Worm (Caenorhabditis elegans) whole organism, L2 larva: Measurements from ENCODE around the gene srw-29.

Experiments
- ama-1 ChIP-seq: fragments of 150-350 bp; optimal IDR thresholded peaks from 2 replicates; lab custom pipeline; 2018; ENCODE audit warnings: inconsistent platforms
- ceh-82 ChIP-seq: fragments of 150-350 bp; optimal IDR thresholded peaks from 2 replicates; lab custom pipeline; 2014; ENCODE audit warnings: missing biosample characterization, missing genetic modification characterization
- dmd-4 ChIP-seq: sonication (generic microtip); optimal IDR thresholded peaks from 2 replicates; lab custom pipeline; 2017; ENCODE audit warnings: missing biosample characterization, missing genetic modification characterization
- mab-5 ChIP-seq: fragments of 150-350 bp; optimal IDR thresholded peaks from 2 replicates; lab custom pipeline; 2014; ENCODE audit warnings: missing biosample characterization, missing genetic modification characterization
- nhr-11 ChIP-seq: fragments of 150-350 bp; optimal IDR thresholded peaks from 2 replicates; lab custom pipeline; 2014; ENCODE audit warnings: missing biosample characterization, missing genetic modification characterization
- nhr-6 ChIP-seq: fragments of 150-350 bp; optimal IDR thresholded peaks from 2 replicates; lab custom pipeline; 2014; ENCODE audit warnings: missing biosample characterization, missing genetic modification characterization
- snpc-4 ChIP-seq: fragments of 150-350 bp; optimal IDR thresholded peaks from 2 replicates; lab custom pipeline; 2014; ENCODE audit warnings: missing biosample characterization, missing genetic modification characterization
- unc-62 ChIP-seq: fragments of 150-350 bp; optimal IDR thresholded peaks from 2 replicates; lab custom pipeline; 2014; ENCODE audit warnings: missing biosample characterization, missing genetic modification reagents, missing genetic modification characterization

DNA sequence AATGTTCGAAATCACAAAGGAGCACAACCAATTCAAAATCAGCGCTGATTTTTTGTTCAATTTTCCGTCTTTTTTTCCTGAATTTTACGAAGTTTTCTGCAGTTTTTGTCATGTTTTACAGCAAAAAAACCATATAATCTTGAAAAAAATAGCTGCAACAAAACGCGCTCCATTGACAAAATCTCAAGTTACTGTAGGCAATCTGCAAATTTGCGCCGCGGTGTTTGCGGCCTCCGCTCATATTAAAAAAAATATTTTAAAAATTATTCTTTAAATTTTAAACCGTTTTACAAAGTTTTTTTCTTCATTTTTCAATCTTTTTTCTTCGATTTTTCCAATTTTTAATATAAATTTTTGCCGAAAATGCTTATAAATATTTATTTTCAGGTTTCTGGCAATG is 19.0 kb downstream of the srw-29 start:
- TF ChIP-seq snpc-4 (tag; lab: Kevin White, UChicago) (no peak), ceh-82 (no peak), mab-5 (tag; lab: Kevin White, UChicago) (no peak), dmd-4 (tag; lab: Kevin White, UChicago) (no peak), nhr-11 (no peak), ama-1 (no peak), unc-62 (GFP tag; lab: Kevin White, UChicago) (no peak), nhr-6 (tag; lab: Kevin White, UChicago) (no peak)
